Fruit fly (Drosophila melanogaster): ENCODE data around the gene ND-13A.

DNA sequence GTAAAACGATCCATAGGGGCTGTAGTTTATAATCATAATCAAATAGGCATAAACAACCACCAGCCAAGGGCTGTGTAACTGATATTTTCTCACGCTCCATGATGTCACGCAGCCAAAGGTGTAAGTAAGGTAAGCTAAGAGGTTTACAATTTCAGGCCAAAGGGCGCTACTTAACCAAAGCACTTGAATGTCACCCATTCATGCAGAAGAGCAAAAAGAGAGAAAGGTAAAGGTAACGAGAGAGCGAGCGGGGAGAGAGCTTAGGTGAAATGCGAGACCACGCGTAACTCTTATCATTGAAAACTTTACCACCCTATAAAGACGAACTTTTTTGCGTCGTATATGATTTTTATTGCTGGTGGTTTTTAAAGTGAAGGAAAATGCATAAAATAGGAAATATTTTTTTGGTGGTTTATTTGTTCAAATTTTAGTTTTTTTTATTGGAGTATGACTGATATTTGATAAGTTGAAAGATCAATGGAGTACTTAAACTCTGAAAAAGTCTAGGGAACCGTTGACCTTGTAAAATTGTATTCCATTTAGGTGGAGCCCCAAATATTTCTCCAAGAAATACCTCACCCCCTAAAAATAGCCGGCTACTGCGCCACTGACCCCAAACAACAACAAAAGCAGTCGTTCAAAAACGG lies 7.7 kb upstream of the ND-13A start:
- TF ChIP-seq CTCF (optimal IDR thresholded peaks at IDR 0.05) (no peak), CG8478 (optimal IDR thresholded peaks at IDR 0.05) (no peak)
